Worm (Caenorhabditis elegans) whole organism, late embryonic: ENCODE data around the gene lat-1.

ENCODE experiments used
- F13H6.1 ChIP-seq: sonication (generic microtip); optimal IDR thresholded peaks from 2 replicates; lab custom pipeline; 2016; ENCODE audit warnings: missing genetic modification characterization, missing compliant biosample characterization
- ceh-14 ChIP-seq: sonication (generic microtip); optimal IDR thresholded peaks from 2 replicates; lab custom pipeline; 2016; ENCODE audit warnings: missing genotype, missing genetic modification characterization, missing compliant biosample characterization
- ceh-18 ChIP-seq: sonication (generic microtip); optimal IDR thresholded peaks from 2 replicates; lab custom pipeline; 2016; ENCODE audit warnings: missing genetic modification characterization, missing compliant biosample characterization
- ceh-19 ChIP-seq: fragments of 200-800 bp; sonication (Bioruptor generic); optimal IDR thresholded peaks from 2 replicates; lab custom pipeline; 2018; ENCODE audit warnings: mild to moderate bottlenecking, missing genetic modification characterization, missing compliant biosample characterization
- ceh-2 ChIP-seq: sonication (generic microtip); optimal IDR thresholded peaks from 2 replicates; lab custom pipeline; 2016; ENCODE audit warnings: missing genotype, missing genetic modification characterization, missing compliant biosample characterization
- ceh-24 ChIP-seq: sonication (generic microtip); optimal IDR thresholded peaks from 2 replicates; lab custom pipeline; 2016; ENCODE audit warnings: mild to moderate bottlenecking, missing genetic modification characterization, missing compliant biosample characterization
- ceh-30 ChIP-seq: fragments of 150-350 bp; optimal IDR thresholded peaks from 2 replicates; lab custom pipeline; 2014; ENCODE audit warnings: missing biosample characterization, missing genetic modification characterization
- ceh-31 ChIP-seq: sonication (generic microtip); optimal IDR thresholded peaks from 2 replicates; lab custom pipeline; 2016; ENCODE audit warnings: missing genetic modification characterization, missing compliant biosample characterization
- ceh-34 ChIP-seq: sonication (generic microtip); optimal IDR thresholded peaks from 2 replicates; lab custom pipeline; 2016; ENCODE audit warnings: mild to moderate bottlenecking, missing genetic modification characterization, missing compliant biosample characterization
- ceh-45 ChIP-seq: fragments of 200-800 bp; sonication (Bioruptor generic); IDR thresholded peaks from 2 replicates; pipeline ENCODE4 v1.3.6; 2022; ENCODE audit warnings: missing genetic modification reagents, missing genetic modification characterization, missing compliant biosample characterization
- ceh-6 ChIP-seq: fragments of 200-800 bp; sonication (Bioruptor generic); optimal IDR thresholded peaks from 2 replicates; lab custom pipeline; 2018; ENCODE audit warnings: mild to moderate bottlenecking, missing genetic modification characterization, missing compliant biosample characterization
- ceh-9 ChIP-seq: sonication (generic microtip); optimal IDR thresholded peaks from 2 replicates; lab custom pipeline; 2016; ENCODE audit warnings: mild to moderate bottlenecking, missing genetic modification characterization, inconsistent platforms, missing compliant biosample characterization
- che-1 ChIP-seq: sonication (generic microtip); optimal IDR thresholded peaks from 2 replicates; lab custom pipeline; 2016; ENCODE audit warnings: mild to moderate bottlenecking, missing genetic modification characterization, missing compliant biosample characterization
- elt-2 ChIP-seq: sonication (generic microtip); optimal IDR thresholded peaks from 2 replicates; lab custom pipeline; 2016; ENCODE audit warnings: missing genetic modification reagents, missing genetic modification characterization, missing compliant biosample characterization
- fax-1 ChIP-seq: sonication (generic microtip); optimal IDR thresholded peaks from 2 replicates; lab custom pipeline; 2016; ENCODE audit warnings: missing genotype, missing genetic modification characterization, missing compliant biosample characterization
- hlh-15 ChIP-seq: sonication (generic microtip); optimal IDR thresholded peaks from 2 replicates; lab custom pipeline; 2016; ENCODE audit warnings: missing genetic modification characterization, missing compliant biosample characterization
- hlh-30 ChIP-seq: sonication (generic microtip); optimal IDR thresholded peaks from 2 replicates; lab custom pipeline; 2017; ENCODE audit warnings: antibody characterized with exemption, missing genetic modification characterization, missing compliant biosample characterization; ENCODE audit not compliant: insufficient read depth
- hlh-6 ChIP-seq: sonication (generic microtip); optimal IDR thresholded peaks from 2 replicates; lab custom pipeline; 2016; ENCODE audit warnings: missing genotype, missing genetic modification characterization, missing compliant biosample characterization
- hlh-8 ChIP-seq: sonication (generic microtip); optimal IDR thresholded peaks from 2 replicates; lab custom pipeline; 2016; ENCODE audit warnings: missing genotype, missing genetic modification characterization, missing compliant biosample characterization
- lin-11 ChIP-seq: fragments of 200-800 bp; sonication (Bioruptor generic); optimal IDR thresholded peaks from 2 replicates; lab custom pipeline; 2018; ENCODE audit warnings: mild to moderate bottlenecking, missing genetic modification characterization, missing compliant biosample characterization
- mec-3 ChIP-seq: sonication (generic microtip); optimal IDR thresholded peaks from 2 replicates; lab custom pipeline; 2016; ENCODE audit warnings: borderline replicate concordance, missing genetic modification characterization, missing compliant biosample characterization
- nfya-1 ChIP-seq: sonication (generic microtip); optimal IDR thresholded peaks from 2 replicates; lab custom pipeline; 2017; ENCODE audit warnings: missing genetic modification characterization, mild to moderate bottlenecking, missing compliant biosample characterization, antibody characterized with exemption, moderate library complexity
- odd-2 ChIP-seq: sonication (generic microtip); optimal IDR thresholded peaks from 2 replicates; lab custom pipeline; 2017; ENCODE audit warnings: antibody characterized with exemption, mild to moderate bottlenecking, missing genetic modification characterization, missing compliant biosample characterization
- pax-1 ChIP-seq: fragments of 150-350 bp; optimal IDR thresholded peaks from 2 replicates; lab custom pipeline; 2014; ENCODE audit warnings: missing biosample characterization, missing genetic modification characterization
- pha-2 ChIP-seq: sonication (generic microtip); optimal IDR thresholded peaks from 2 replicates; lab custom pipeline; 2017; ENCODE audit warnings: mild to moderate bottlenecking, missing genetic modification characterization, missing compliant biosample characterization
- pha-4 ChIP-seq: fragments of 150-350 bp; optimal IDR thresholded peaks from 2 replicates; lab custom pipeline; 2018; ENCODE audit warnings: missing biosample characterization, missing genetic modification reagents, missing genetic modification characterization
- pqm-1 ChIP-seq: sonication (generic microtip); optimal IDR thresholded peaks from 2 replicates; lab custom pipeline; 2016; ENCODE audit warnings: missing genetic modification characterization, missing compliant biosample characterization
- pros-1 ChIP-seq: fragments of 150-350 bp; optimal IDR thresholded peaks from 2 replicates; lab custom pipeline; 2014; ENCODE audit warnings: missing biosample characterization, missing genetic modification reagents, missing genetic modification characterization
- sox-2 ChIP-seq: fragments of 200-800 bp; sonication (Bioruptor generic); IDR thresholded peaks from 2 replicates; pipeline ENCODE4 v1.3.6; 2022; ENCODE audit warnings: missing genetic modification reagents, missing genetic modification characterization, missing compliant biosample characterization
- syd-9 ChIP-seq: sonication (generic microtip); optimal IDR thresholded peaks from 2 replicates; lab custom pipeline; 2016; ENCODE audit warnings: mild to moderate bottlenecking, missing genetic modification characterization, moderate library complexity, missing compliant biosample characterization
- tbx-2 ChIP-seq: sonication (generic microtip); optimal IDR thresholded peaks from 2 replicates; lab custom pipeline; 2016; ENCODE audit warnings: missing genetic modification characterization, missing compliant biosample characterization
- ttx-3 ChIP-seq: sonication (generic microtip); optimal IDR thresholded peaks from 2 replicates; lab custom pipeline; 2016; ENCODE audit warnings: missing genetic modification reagents, missing genetic modification characterization, missing compliant biosample characterization
- unc-3 ChIP-seq, 2 experiments: fragments of 200-800 bp in 1 of 2; sonication (Bioruptor generic) in 1 of 2; sonication (generic microtip) in 1 of 2; conservative IDR thresholded peaks in 1 of 2; optimal IDR thresholded peaks in 1 of 2; 2 replicates each; pipeline versions ENCODE4 v1.3.6 to Lab custom; 2016 to 2022; ENCODE audit warnings: missing compliant biosample characterization in 2 of 2, missing genetic modification characterization in 2 of 2, missing genetic modification reagents in 1 of 2
- unc-55 ChIP-seq: sonication (generic microtip); optimal IDR thresholded peaks from 2 replicates; lab custom pipeline; 2017; ENCODE audit warnings: missing biosample characterization, missing genetic modification reagents, missing genetic modification characterization
- ztf-16 ChIP-seq: sonication (generic microtip); optimal IDR thresholded peaks from 2 replicates; lab custom pipeline; 2017; ENCODE audit warnings: missing genetic modification characterization, missing compliant biosample characterization

lat-1 gene

DNA sequence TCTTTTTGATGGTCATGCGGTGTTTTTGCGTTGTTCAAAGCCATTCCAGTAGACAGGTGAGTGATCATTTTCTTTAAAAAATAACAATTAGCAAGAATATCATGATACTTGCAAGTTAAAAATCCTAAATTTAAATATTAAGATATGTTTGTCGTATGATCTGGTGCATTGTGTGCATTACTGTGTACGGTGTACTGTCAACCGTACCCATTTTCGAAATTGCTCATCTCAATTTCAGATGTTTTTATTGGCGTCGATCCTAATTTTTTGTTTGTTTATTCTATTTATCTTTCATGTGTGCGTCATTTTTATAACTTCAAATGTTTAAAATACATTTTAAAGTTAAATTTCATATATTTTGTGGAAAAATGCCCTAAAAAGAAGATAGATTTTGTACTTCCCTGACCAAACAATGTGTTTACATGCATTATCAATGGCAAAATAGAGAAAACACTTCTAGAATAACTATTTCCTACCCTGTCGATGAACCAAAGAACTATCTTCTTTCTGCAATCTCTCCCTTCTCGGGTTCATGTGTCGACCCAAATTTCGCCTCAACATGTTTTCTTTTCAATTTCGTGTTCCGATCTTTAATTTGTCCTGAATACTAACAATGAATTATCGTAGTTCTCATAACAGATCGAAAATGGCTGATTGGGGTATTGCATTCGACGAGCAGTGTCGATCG lies 12.2 kb upstream of the lat-1 start, which contains the start of the genes T07D4.5 and ddx-19:
Gene T07D4.5, minus strand, starts transcription at position 71 of the 688 bp plus-strand sequence.
Gene ddx-19, plus strand, starts transcription at position 638 of the 688 bp plus-strand sequence.
- TF ChIP-seq lin-11 (tag; lab: Kevin White, UChicago) (no peak), ceh-45 (no peak), hlh-8 (tag; lab: Kevin White, UChicago) (no peak), F13H6.1 (tag; lab: Kevin White, UChicago) (no peak), unc-55 (GFP tag; lab: Kevin White, UChicago) (no peak), ceh-6 (no peak), sox-2 (GFP tag; lab: Robert Waterston, UW) (no peak), ceh-18 (tag; lab: Kevin White, UChicago) (no peak), ceh-14 (tag; lab: Kevin White, UChicago) (no peak)

DNA sequence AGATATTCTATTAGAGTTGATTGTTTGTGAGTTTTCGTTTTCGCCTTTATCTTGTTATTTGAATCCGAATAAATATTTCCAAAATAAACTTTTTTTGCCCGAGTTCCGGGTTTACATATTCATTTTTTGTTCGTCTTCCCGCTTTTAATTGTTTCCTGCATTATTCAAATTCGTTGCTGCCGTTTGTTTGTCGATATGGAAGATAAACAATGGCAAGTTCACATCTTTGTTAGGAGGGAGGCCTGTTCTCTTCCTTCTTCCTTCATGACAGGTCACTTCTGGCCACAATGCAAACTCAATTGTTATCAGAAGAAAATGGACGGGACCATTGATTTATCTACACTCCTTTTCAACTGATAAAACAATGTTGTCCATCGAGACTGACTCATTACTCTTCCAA lies 7.1 kb upstream of the lat-1 start:
- no peak for TF ChIP-seq ceh-24
- no peak for TF ChIP-seq ceh-9 (tag; lab: Kevin White, UChicago)
- no peak for TF ChIP-seq ceh-45
- TF ChIP-seq che-1 (tag; lab: Kevin White, UChicago): no peak
- no peak for TF ChIP-seq ceh-31 (tag; lab: Kevin White, UChicago)
- TF ChIP-seq hlh-15 (tag; lab: Kevin White, UChicago): no peak
- TF ChIP-seq elt-2: peak; percentile 80

- TF ChIP-seq ceh-30 (tag; lab: Kevin White, UChicago) (no peak), odd-2 (no peak), mec-3 (no peak), sox-2 (GFP tag; lab: Robert Waterston, UW) (no peak), ceh-24 (no peak), hlh-30 (tag; lab: Kevin White, UChicago) (no peak), fax-1 (tag; lab: Kevin White, UChicago) (no peak), ttx-3 (tag; lab: Kevin White, UChicago) (no peak), ceh-19 (no peak), pros-1 (tag; lab: Kevin White, UChicago) (no peak)
- TF ChIP-seq, all 69 proteins: peak for 0
Measured at ce11 chrII:8890017-8890416, 6.6 kb upstream of the lat-1 start.

ce11 chrII:8890530-8890929 lies 6.1 kb upstream of the lat-1 start:
- TF ChIP-seq hlh-6 (tag; lab: Kevin White, UChicago) (no peak), pax-1 (tag; lab: Kevin White, UChicago) (no peak)

ce11 chrII:8891042-8891441 lies 5.6 kb upstream of the lat-1 start:
- TF ChIP-seq ceh-34 (tag; lab: Kevin White, UChicago) (no peak), pqm-1 (tag; lab: Kevin White, UChicago) (no peak), nfya-1 (tag; lab: Kevin White, UChicago) (no peak), che-1 (tag; lab: Kevin White, UChicago) (no peak), unc-3 (GFP tag; conservative IDR thresholded peaks at IDR 0.05; lab: Robert Waterston, UW) (no peak), unc-3 (tag; optimal IDR thresholded peaks at IDR 0.05; lab: Kevin White, UChicago) (no peak), tbx-2 (tag; lab: Kevin White, UChicago) (no peak), ceh-18 (tag; lab: Kevin White, UChicago) (no peak), pha-4 (no peak), syd-9 (tag; lab: Kevin White, UChicago) (no peak), ceh-2 (no peak), pha-2 (tag; lab: Kevin White, UChicago) (no peak), ztf-16 (tag; lab: Kevin White, UChicago) (no peak)
